Worm (Caenorhabditis elegans): ENCODE measurements around the gene Y38H8A.7.

DNA sequence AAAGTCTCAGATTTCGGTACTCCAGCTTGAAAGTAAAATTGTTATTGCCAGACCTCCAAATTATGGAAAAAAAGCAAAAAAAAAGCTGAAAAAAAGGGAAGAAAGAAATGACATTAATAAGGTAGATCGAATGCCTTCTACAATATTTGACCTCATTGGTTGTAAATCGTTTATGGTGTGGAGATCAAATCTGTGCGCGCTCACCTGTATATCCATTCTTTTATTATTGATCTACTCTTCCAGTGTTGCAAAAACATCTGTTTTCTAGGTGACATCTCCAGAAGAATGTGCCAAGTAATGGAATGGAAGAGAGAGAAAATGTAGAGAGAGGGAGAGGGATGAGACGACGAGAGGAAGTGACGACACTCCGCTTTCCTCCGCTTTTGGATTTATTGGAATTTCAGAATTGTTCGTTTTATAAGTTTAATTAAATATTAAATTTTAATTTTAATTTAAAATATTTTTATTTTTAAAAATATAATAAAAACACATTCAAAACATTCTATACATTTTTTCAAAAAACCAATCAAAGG is 39.5 kb upstream of the Y38H8A.7 start, which contains the start of the genes pik-1 and aptf-2:
- TF ChIP-seq Y95B8A.8 (GFP tag; IDR thresholded peaks at IDR 0.05), result no peak
- TF ChIP-seq him-1 (tag; optimal IDR thresholded peaks at IDR 0.05), result no peak
- no peak for TF ChIP-seq bed-2 (GFP tag; IDR thresholded peaks at IDR 0.05)
- no peak for TF ChIP-seq pha-4 (tag; optimal IDR thresholded peaks at IDR 0.05)
- no peak for TF ChIP-seq fkh-3 (tag; optimal IDR thresholded peaks at IDR 0.05)
- no peak for TF ChIP-seq Y67H2A.10 (GFP tag; conservative IDR thresholded peaks at IDR 0.05)
- no peak; the same call in 1 of the 2 replicates for TF ChIP-seq hmg-1.2 (GFP tag; IDR thresholded peaks at IDR 0.05)
- TF ChIP-seq ztf-18 (tag; optimal IDR thresholded peaks at IDR 0.05), result no peak
- no peak for TF ChIP-seq sea-2 (GFP tag; IDR thresholded peaks at IDR 0.05)
- no peak for TF ChIP-seq snpc-4 (GFP tag; optimal IDR thresholded peaks at IDR 0.05)
- peak in 1 of 4 experiments; percentile 10 for TF ChIP-seq snpc-4 (tag; optimal IDR thresholded peaks at IDR 0.05)
- no peak for TF ChIP-seq snpc-3.4 (tag; optimal IDR thresholded peaks at IDR 0.05)
- TF ChIP-seq F39B2.1 (GFP tag; IDR thresholded peaks at IDR 0.05), result no peak
- no peak for TF ChIP-seq F49E8.2 (tag; optimal IDR thresholded peaks at IDR 0.05; ENCODE audit: insufficient read depth)
- no peak for TF ChIP-seq aptf-2 (GFP tag; conservative IDR thresholded peaks at IDR 0.05)
